Worm (Caenorhabditis elegans) whole organism, L4 larva: ENCODE measurements around the gene acdh-10.

Experiments
- D1046.2 ChIP-seq: fragments of 200-800 bp; sonication (Bioruptor generic); IDR thresholded peaks from 2 replicates; pipeline ENCODE4 v1.3.6; 2022; ENCODE audit warnings: missing genetic modification characterization, missing compliant biosample characterization
- Y105C5A.15 ChIP-seq: fragments of 200-800 bp; sonication (Bioruptor generic); IDR thresholded peaks from 2 replicates; pipeline ENCODE4 v1.3.6; 2022; ENCODE audit warnings: missing genetic modification characterization, missing compliant biosample characterization
- Y5F2A.4 ChIP-seq: fragments of 200-800 bp; sonication (Bioruptor generic); optimal IDR thresholded peaks from 2 replicates; lab custom pipeline; 2018; ENCODE audit warnings: mild to moderate bottlenecking, missing genetic modification characterization, missing compliant biosample characterization
- aha-1 ChIP-seq: fragments of 150-350 bp; peaks from one replicate; lab custom pipeline; 2014; ENCODE audit warnings: missing biosample characterization, missing genetic modification characterization
- ceh-28 ChIP-seq: fragments of 150-350 bp; optimal IDR thresholded peaks from 2 replicates; lab custom pipeline; 2014; ENCODE audit warnings: missing biosample characterization, missing genetic modification reagents, missing genetic modification characterization
- daf-16 ChIP-seq, 3 experiments: sonication (generic microtip); optimal IDR thresholded peaks; 2 replicates each; lab custom pipeline; 2016 to 2017; ENCODE audit warnings: missing genetic modification characterization in 3 of 3, missing genetic modification reagents in 3 of 3, mild to moderate bottlenecking in 2 of 3, missing compliant biosample characterization in 2 of 3, missing biosample characterization in 1 of 3, moderate library complexity in 1 of 3
- daf-19 ChIP-seq: fragments of 200-800 bp; sonication (Bioruptor generic); conservative IDR thresholded peaks from 2 replicates; pipeline ENCODE4 v1.3.6; 2022; ENCODE audit warnings: missing genetic modification characterization, missing compliant biosample characterization
- dmd-6 ChIP-seq: fragments of 200-800 bp; sonication (Bioruptor generic); IDR thresholded peaks from 2 replicates; pipeline ENCODE4 v1.3.6; 2022; ENCODE audit warnings: missing genetic modification reagents, missing genetic modification characterization, missing compliant biosample characterization
- dve-1 ChIP-seq: sonication (generic microtip); optimal IDR thresholded peaks from 2 replicates; lab custom pipeline; 2017; ENCODE audit warnings: antibody characterized with exemption, mild to moderate bottlenecking, missing genetic modification characterization, missing compliant biosample characterization; ENCODE audit not compliant: insufficient read depth
- egl-27 ChIP-seq: sonication (generic microtip); optimal IDR thresholded peaks from 3 replicates; lab custom pipeline; 2017; ENCODE audit warnings: missing biosample characterization, missing genetic modification reagents, missing genetic modification characterization
- fkh-10 ChIP-seq: fragments of 150-350 bp; optimal IDR thresholded peaks from 2 replicates; lab custom pipeline; 2014; ENCODE audit warnings: missing biosample characterization, missing genetic modification reagents, missing genetic modification characterization
- hif-1 ChIP-seq, 2 experiments: sonication (generic microtip); optimal IDR thresholded peaks; 2 replicates each; lab custom pipeline; 2016 to 2017; ENCODE audit warnings: missing compliant biosample characterization in 2 of 2, missing genetic modification characterization in 2 of 2, missing genetic modification reagents in 2 of 2, missing genotype in 2 of 2, mild to moderate bottlenecking in 1 of 2
- hlh-11 ChIP-seq: fragments of 200-800 bp; sonication (Bioruptor generic); optimal IDR thresholded peaks from 2 replicates; lab custom pipeline; 2018; ENCODE audit warnings: mild to moderate bottlenecking, missing genetic modification characterization, missing compliant biosample characterization
- hlh-30 ChIP-seq: sonication (generic microtip); optimal IDR thresholded peaks from 2 replicates; lab custom pipeline; 2017; ENCODE audit warnings: antibody characterized with exemption, mild to moderate bottlenecking, missing genetic modification characterization, missing compliant biosample characterization; ENCODE audit not compliant: insufficient read depth
- lin-1 ChIP-seq: fragments of 200-800 bp; sonication (Bioruptor generic); IDR thresholded peaks from 2 replicates; pipeline ENCODE4 v1.3.6; 2022; ENCODE audit warnings: missing genetic modification reagents, missing genetic modification characterization, missing compliant biosample characterization
- lin-38 ChIP-seq: fragments of 200-800 bp; sonication (Bioruptor generic); IDR thresholded peaks from 2 replicates; pipeline ENCODE4 v1.3.6; 2022; ENCODE audit warnings: missing genetic modification reagents, missing genetic modification characterization, missing compliant biosample characterization
- lir-3 ChIP-seq: sonication (generic microtip); optimal IDR thresholded peaks from 2 replicates; lab custom pipeline; 2016; ENCODE audit warnings: mild to moderate bottlenecking, missing genetic modification characterization, missing compliant biosample characterization
- madf-9 ChIP-seq: fragments of 200-800 bp; sonication (Bioruptor generic); conservative IDR thresholded peaks from 2 replicates; pipeline ENCODE4 v1.3.6; 2022; ENCODE audit warnings: missing genetic modification reagents, missing genetic modification characterization, missing compliant biosample characterization
- mdl-1 ChIP-seq, 2 experiments: fragments of 150-350 bp in 1 of 2; sonication (generic microtip) in 1 of 2; optimal IDR thresholded peaks; 2 replicates each; lab custom pipeline; 2014 to 2017; ENCODE audit warnings: missing biosample characterization in 2 of 2, missing genetic modification characterization in 2 of 2
- mes-2 ChIP-seq: sonication (generic microtip); optimal IDR thresholded peaks from 2 replicates; lab custom pipeline; 2016; ENCODE audit warnings: missing genotype, mild to moderate bottlenecking, missing genetic modification characterization, missing compliant biosample characterization; ENCODE audit not compliant: poor library complexity, severe bottlenecking
- mxl-3 ChIP-seq: fragments of 200-800 bp; sonication (Bioruptor generic); optimal IDR thresholded peaks from 2 replicates; lab custom pipeline; 2018; ENCODE audit warnings: mild to moderate bottlenecking, missing genetic modification characterization, missing compliant biosample characterization
- nhr-10 ChIP-seq: fragments of 150-350 bp; optimal IDR thresholded peaks from 2 replicates; lab custom pipeline; 2014; ENCODE audit warnings: missing biosample characterization, missing genetic modification characterization
- nhr-102 ChIP-seq: sonication (generic microtip); optimal IDR thresholded peaks from 2 replicates; lab custom pipeline; 2016; ENCODE audit warnings: mild to moderate bottlenecking, missing genetic modification characterization, moderate library complexity, missing compliant biosample characterization
- nhr-11 ChIP-seq: fragments of 150-350 bp; optimal IDR thresholded peaks from 2 replicates; lab custom pipeline; 2014; ENCODE audit warnings: missing biosample characterization, missing genetic modification characterization
- nhr-28 ChIP-seq: fragments of 150-350 bp; optimal IDR thresholded peaks from 2 replicates; lab custom pipeline; 2014; ENCODE audit warnings: missing biosample characterization, missing genetic modification characterization
- nhr-48 ChIP-seq: sonication (generic microtip); optimal IDR thresholded peaks from 2 replicates; lab custom pipeline; 2016; ENCODE audit warnings: mild to moderate bottlenecking, missing genetic modification characterization, missing compliant biosample characterization
- nhr-6 ChIP-seq: fragments of 150-350 bp; optimal IDR thresholded peaks from 2 replicates; lab custom pipeline; 2014; ENCODE audit warnings: missing biosample characterization, missing genetic modification characterization
- nhr-77 ChIP-seq: fragments of 150-350 bp; optimal IDR thresholded peaks from 2 replicates; lab custom pipeline; 2014; ENCODE audit warnings: missing biosample characterization, missing genetic modification characterization
- pqm-1 ChIP-seq: sonication (generic microtip); optimal IDR thresholded peaks from 2 replicates; lab custom pipeline; 2017; ENCODE audit warnings: missing biosample characterization, missing genetic modification characterization
- rbr-2 ChIP-seq: sonication (generic microtip); optimal IDR thresholded peaks from 2 replicates; lab custom pipeline; 2016; ENCODE audit warnings: missing genotype, missing genetic modification characterization, missing compliant biosample characterization
- spr-1 ChIP-seq: sonication (generic microtip); optimal IDR thresholded peaks from 2 replicates; lab custom pipeline; 2016; ENCODE audit warnings: mild to moderate bottlenecking, missing genetic modification characterization, missing compliant biosample characterization
- unc-62 ChIP-seq, 3 experiments: fragments of 150-350 bp in 1 of 3; sonication (generic microtip); optimal IDR thresholded peaks in 2 of 3; peaks in 1 of 3; 1 replicate in 1 of 3; 2 replicates in 2 of 3; lab custom pipeline; 2014 to 2017; ENCODE audit warnings: missing biosample characterization in 3 of 3, missing genetic modification characterization in 3 of 3, missing genetic modification reagents in 3 of 3, missing genotype in 1 of 3
- vab-7 ChIP-seq: fragments of 200-800 bp; sonication (Bioruptor generic); IDR thresholded peaks from 2 replicates; pipeline ENCODE4 v1.3.6; 2022; ENCODE audit warnings: missing genetic modification reagents, missing genetic modification characterization, missing compliant biosample characterization
- zip-2 ChIP-seq: fragments of 150-350 bp; optimal IDR thresholded peaks from 2 replicates; lab custom pipeline; 2014; ENCODE audit warnings: missing biosample characterization, missing genetic modification characterization

Gene acdh-10

DNA sequence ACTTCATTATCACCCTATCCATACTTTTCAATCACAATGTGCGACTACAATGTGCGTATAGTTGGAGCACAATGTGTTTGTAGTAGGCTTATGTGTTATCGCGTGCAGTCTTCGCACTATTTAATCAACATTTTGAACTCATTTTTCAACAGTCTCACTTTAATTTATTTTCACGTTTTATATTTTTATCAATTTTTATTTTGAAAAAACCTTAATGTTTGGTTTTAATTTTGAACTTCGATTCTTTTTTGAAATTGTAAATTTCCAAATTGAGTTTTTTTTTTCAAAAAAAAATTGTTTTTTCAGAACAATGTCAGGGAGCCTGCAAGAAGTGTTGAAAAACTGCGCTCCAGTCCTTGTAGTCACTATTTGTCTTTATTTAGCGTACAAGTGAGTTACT, 28.4 kb upstream of the acdh-10 start, which contains the start of gene T25G12.13:
T25G12.13 (plus strand) TSS at position 301 of the 400 bp plus-strand sequence.
- peak; percentile 39 for TF ChIP-seq nhr-28 (tag; lab: Kevin White, UChicago)
- no peak for TF ChIP-seq ceh-28 (tag; lab: Kevin White, UChicago)

DNA sequence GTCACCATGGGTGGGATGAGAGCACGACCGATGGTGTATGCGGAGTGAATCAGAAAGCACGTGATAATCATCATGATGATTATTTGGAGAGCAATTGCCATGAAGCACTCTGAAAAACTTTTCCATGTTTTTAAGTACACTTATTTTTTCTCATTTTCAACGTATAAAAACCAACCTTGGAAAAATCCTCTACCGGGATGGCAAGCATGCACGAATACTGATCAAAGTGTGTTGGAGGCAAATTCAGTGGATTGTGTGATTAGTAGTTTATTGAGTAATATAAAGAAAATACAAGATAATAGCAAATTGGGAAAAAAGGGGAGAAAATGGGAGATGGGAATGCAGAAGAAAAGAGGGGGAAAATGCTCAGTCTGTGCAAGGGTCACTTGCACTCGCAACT, 22.7 kb upstream of the acdh-10 start, which contains the start of gene T25G12.11:
T25G12.11 (minus strand) TSS at position 101 of the 400 bp plus-strand sequence.
- TF ChIP-seq aha-1 = peak; percentile 3
- no peak for TF ChIP-seq Y105C5A.15 (GFP tag; lab: Robert Waterston, UW)

DNA sequence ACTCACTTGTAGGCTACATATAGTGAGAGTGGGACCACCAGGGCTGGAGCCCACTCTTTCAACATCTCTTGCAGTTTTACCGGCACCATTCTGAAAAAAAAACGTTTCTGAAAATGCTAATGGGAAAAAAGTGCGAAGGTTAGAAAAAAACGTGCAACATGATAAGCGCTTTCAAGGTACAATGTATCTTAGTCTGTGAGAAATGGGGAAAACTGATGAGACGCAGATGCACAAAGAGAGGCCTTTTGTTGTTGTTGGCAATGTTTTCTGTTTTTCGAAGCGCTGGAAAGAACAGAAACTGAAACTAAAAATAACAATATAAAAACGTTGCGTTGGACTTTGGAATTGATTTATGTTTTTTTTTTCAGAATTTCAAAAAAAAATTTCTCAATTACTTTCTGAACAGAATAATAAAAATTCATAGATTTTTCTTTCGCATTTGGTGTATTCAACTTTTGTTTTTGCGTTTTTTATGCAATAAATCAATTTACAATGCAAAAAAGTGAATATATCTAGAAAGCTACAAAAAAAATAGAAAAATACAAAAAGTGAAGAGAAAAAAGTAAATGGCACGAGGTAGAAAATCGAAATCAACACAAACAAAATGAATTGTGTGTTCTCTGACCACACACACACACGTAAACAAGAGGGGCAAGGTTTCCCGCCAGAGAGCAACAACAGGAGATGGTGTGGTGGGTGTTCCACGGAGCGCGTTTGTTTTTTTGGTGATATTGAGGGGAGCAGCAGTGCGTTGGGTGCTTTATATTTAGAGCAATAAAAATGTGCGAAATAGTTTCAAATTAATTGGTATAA, 21.3 kb upstream of the acdh-10 start, which contains the start of gene dhs-30:
dhs-30 (minus strand) TSS at position 90 of the 813 bp plus-strand sequence.
- peak in 1 of 2 experiments; percentile 3 for TF ChIP-seq hif-1 (tag; optimal IDR thresholded peaks at IDR 0.05; lab: Kevin White, UChicago)
- peak in 1 of 2 experiments; percentile 57 for TF ChIP-seq mdl-1 (tag; optimal IDR thresholded peaks at IDR 0.05; lab: Kevin White, UChicago)
- peak; percentile 8 for TF ChIP-seq hlh-11 (tag; lab: Kevin White, UChicago)
- peak; percentile 52 for TF ChIP-seq nhr-28 (tag; lab: Kevin White, UChicago)
- TF ChIP-seq nhr-10 (tag; lab: Kevin White, UChicago) = no peak
- peak; percentile 20 for TF ChIP-seq mes-2 (tag; lab: Kevin White, UChicago)
- no peak for TF ChIP-seq Y5F2A.4 (GFP tag; lab: Kevin White, UChicago)
- TF ChIP-seq dve-1 = peak; percentile 28
- TF ChIP-seq daf-16 (GFP tag; optimal IDR thresholded peaks at IDR 0.05; lab: Kevin White, UChicago) = peak in 1 of 2 experiments; percentile 80
- peak; percentile 98 for TF ChIP-seq daf-16 (tag; optimal IDR thresholded peaks at IDR 0.05; lab: Kevin White, UChicago)
- no peak for TF ChIP-seq ceh-28 (tag; lab: Kevin White, UChicago)
- TF ChIP-seq unc-62 (GFP tag; optimal IDR thresholded peaks at IDR 0.05 in 1 of 2; lab: Kevin White, UChicago) = peak in 1 of 2 experiments; percentile 87
- TF ChIP-seq unc-62 (tag; optimal IDR thresholded peaks at IDR 0.05; lab: Kevin White, UChicago) = no peak
- no peak for TF ChIP-seq nhr-6 (tag; lab: Kevin White, UChicago)
- TF ChIP-seq rbr-2 (tag; lab: Kevin White, UChicago) = no peak
- no peak for TF ChIP-seq lin-38 (GFP tag; lab: Robert Waterston, UW)
- peak; percentile 4 for TF ChIP-seq fkh-10 (GFP tag; lab: Kevin White, UChicago)
- no peak for TF ChIP-seq D1046.2 (GFP tag; lab: Robert Waterston, UW)
- peak; percentile 31 for TF ChIP-seq nhr-77 (tag; lab: Kevin White, UChicago)
- no peak for TF ChIP-seq egl-27 (tag; lab: Kevin White, UChicago)
- TF ChIP-seq spr-1 (tag; lab: Kevin White, UChicago) = no peak
- peak; percentile 54 for TF ChIP-seq aha-1
- no peak for TF ChIP-seq mxl-3 (GFP tag; lab: Kevin White, UChicago)
- no peak for TF ChIP-seq nhr-102 (tag; lab: Kevin White, UChicago)
- TF ChIP-seq hlh-30 (tag; lab: Kevin White, UChicago) = peak; percentile 43
- TF ChIP-seq nhr-11 (tag; lab: Kevin White, UChicago) = no peak
- TF ChIP-seq dmd-6 (GFP tag; lab: Robert Waterston, UW) = peak; percentile 44
- TF ChIP-seq, all 104 proteins: peak for 13

DNA sequence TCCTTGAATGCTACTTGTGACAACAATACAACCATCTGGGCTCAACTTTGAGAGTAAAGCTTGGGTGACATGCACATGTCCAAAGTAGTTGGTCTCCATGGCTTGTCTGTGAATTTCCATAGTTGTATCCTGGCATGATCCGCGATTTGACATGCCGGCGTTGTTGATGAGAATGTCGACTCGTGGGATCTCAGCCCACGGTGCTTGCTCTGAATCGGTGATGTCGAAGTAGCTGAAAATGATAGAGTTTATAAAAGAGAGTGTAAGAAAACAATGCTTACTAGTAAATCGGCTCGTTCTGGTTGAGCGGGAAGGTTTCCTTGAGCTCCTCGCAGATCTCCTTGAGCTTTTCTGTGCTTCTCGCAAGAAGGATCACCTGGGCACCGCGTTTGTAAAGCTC, 20.3 kb upstream of the acdh-10 start:
- peak; percentile 99 for TF ChIP-seq aha-1
- no peak for TF ChIP-seq nhr-77 (tag; lab: Kevin White, UChicago)
- TF ChIP-seq, all 104 proteins: peak for 1

DNA sequence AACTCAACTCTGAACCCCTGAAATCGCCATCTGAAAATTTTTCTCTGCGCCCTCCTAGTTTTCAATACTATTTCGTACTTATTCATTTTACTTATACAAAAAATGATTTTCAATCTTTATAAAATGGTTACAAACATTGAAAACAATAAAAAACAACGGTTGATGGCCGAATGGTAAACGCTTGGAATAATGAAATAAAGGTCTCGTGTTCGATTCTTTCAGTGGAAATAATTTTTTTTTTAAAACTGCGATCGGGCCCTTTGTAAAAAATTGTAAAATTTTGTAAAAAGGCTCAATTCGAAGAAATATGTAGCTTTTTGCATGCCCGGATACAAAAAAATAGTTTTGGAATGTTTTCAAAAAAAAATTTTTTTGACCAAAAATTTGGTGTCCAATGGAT, 18.5 kb upstream of the acdh-10 start:
- peak; percentile 27; the same call in 1 of the 2 replicates for TF ChIP-seq lin-38 (GFP tag; lab: Robert Waterston, UW)
- TF ChIP-seq, all 104 proteins: peak for 1; not testable (repeated sequence) for 103

DNA sequence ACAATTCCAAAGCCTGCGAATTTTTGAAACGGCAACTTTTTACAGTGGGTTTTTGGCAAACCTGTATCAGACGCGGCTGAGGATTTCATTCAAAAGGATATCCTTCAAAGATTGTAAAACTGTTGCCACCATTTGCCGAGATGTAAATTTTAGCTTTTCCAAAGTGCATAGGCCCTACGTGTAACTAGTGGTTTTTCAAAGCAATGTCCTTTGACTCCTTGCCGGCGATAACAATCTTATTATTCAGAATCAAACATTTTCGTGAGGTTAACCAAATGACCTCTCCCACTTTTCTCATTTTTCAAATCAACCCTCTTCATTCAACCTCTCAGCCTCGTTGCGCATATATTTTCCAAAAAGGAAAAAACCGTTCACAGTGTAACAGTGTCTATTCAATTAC, 16.6 kb upstream of the acdh-10 start, which contains the start of gene T25G12.3:
T25G12.3 (plus strand) TSS at position 301 of the 400 bp plus-strand sequence.
- TF ChIP-seq mes-2 (tag; lab: Kevin White, UChicago) (no peak), daf-19 (GFP tag; lab: Robert Waterston, UW) (no peak), lin-1 (GFP tag; lab: Robert Waterston, UW) (no peak), nhr-48 (tag; lab: Kevin White, UChicago) (no peak), zip-2 (no peak), hlh-11 (tag; lab: Kevin White, UChicago) (no peak), vab-7 (GFP tag; lab: Robert Waterston, UW) (no peak), pqm-1 (no peak), lir-3 (tag; lab: Kevin White, UChicago) (no peak), egl-27 (tag; lab: Kevin White, UChicago) (no peak), madf-9 (GFP tag; lab: Robert Waterston, UW) (no peak)
